Worm (Caenorhabditis elegans): ENCODE data around the gene pfkb-1.2.

DNA sequence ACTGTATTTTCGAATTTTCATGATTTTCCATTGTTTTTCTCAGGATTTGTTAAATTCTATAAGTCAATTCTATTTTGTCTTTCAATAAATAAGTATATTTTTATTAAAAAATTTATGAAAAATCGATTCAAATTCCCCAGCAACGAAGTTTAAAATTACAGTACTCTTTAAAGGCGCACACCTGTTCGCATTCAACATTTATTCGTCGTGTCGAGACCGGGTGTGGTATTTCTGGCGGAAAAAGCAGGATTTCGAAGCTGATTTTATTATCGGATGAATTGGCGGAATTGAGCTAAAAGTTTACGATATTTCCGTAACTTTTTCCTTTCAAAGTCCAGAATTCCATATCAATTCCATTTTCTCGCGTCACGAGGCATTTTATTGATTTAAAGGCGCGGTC, 3.7 kb downstream of the pfkb-1.2 start:
- TF ChIP-seq F49E8.2 (tag; optimal IDR thresholded peaks at IDR 0.05; ENCODE audit: borderline replicate concordance) (no peak), arid-1 (GFP tag; conservative IDR thresholded peaks at IDR 0.05) (no peak), lsy-2 (tag; optimal IDR thresholded peaks at IDR 0.05) (no peak), mdl-1 (tag; optimal IDR thresholded peaks at IDR 0.05) (no peak), nhr-10 (tag; optimal IDR thresholded peaks at IDR 0.05) (no peak), mep-1 (tag; optimal IDR thresholded peaks at IDR 0.05) (no peak), aly-2 (tag; optimal IDR thresholded peaks at IDR 0.05) (no peak), pha-4 (GFP tag; IDR thresholded peaks at IDR 0.05) (no peak), pha-4 (tag; optimal IDR thresholded peaks at IDR 0.05) (no peak), snpc-4 (tag; optimal IDR thresholded peaks at IDR 0.05) (no peak), attf-4 (tag; optimal IDR thresholded peaks at IDR 0.05) (no peak), ceh-28 (tag; optimal IDR thresholded peaks at IDR 0.05) (no peak)

All from whole organism, L4 larva.